Fruit fly (Drosophila melanogaster) whole organism, pupa: ENCODE measurements around the gene CycY.

Experiments
- CG10348 ChIP-seq: fragments of 200-800 bp; sonication (Bioruptor generic); IDR thresholded peaks from 2 replicates; pipeline ENCODE4 v1.3.6; 2022; ENCODE audit warnings: missing biosample characterization, missing genetic modification characterization
- CG12605 ChIP-seq: fragments of 200-800 bp; sonication (Bioruptor generic); IDR thresholded peaks from 2 replicates; pipeline ENCODE4 v1.3.6; 2022; ENCODE audit warnings: missing biosample characterization, missing genetic modification characterization
- CG13204 ChIP-seq: fragments of 200-800 bp; sonication (Bioruptor generic); optimal IDR thresholded peaks from 2 replicates; lab custom pipeline; 2018; ENCODE audit warnings: missing biosample characterization, mild to moderate bottlenecking, missing genetic modification characterization, moderate library complexity
- CG14655 ChIP-seq: fragments of 200-800 bp; sonication (Bioruptor generic); optimal IDR thresholded peaks from 3 replicates; lab custom pipeline; 2017; ENCODE audit warnings: mild to moderate bottlenecking, missing biosample characterization, missing genetic modification reagents, missing genetic modification characterization
- CG17806 ChIP-seq: fragments of 200-800 bp; sonication (Bioruptor generic); optimal IDR thresholded peaks from 2 replicates; lab custom pipeline; 2018; ENCODE audit warnings: missing biosample characterization, mild to moderate bottlenecking, missing genetic modification characterization, moderate library complexity
- CG32121 ChIP-seq: fragments of 200-800 bp; sonication (Bioruptor generic); IDR thresholded peaks from 2 replicates; pipeline ENCODE4 v1.3.6; 2022; ENCODE audit warnings: missing biosample characterization, missing genetic modification characterization
- CG34367 ChIP-seq: fragments of 200-800 bp; sonication (Bioruptor generic); optimal IDR thresholded peaks from 2 replicates; lab custom pipeline; 2018; ENCODE audit warnings: missing biosample characterization, mild to moderate bottlenecking, missing genetic modification characterization
- CG8301 ChIP-seq: fragments of 200-800 bp; sonication (Bioruptor generic); optimal IDR thresholded peaks from 2 replicates; lab custom pipeline; 2018; ENCODE audit warnings: missing biosample characterization, mild to moderate bottlenecking, missing genetic modification characterization
- EcR ChIP-seq: fragments of 200-800 bp; sonication (Bioruptor generic); optimal IDR thresholded peaks from 3 replicates; lab custom pipeline; 2019; ENCODE audit warnings: missing biosample characterization, missing genetic modification characterization, mild to moderate bottlenecking, moderate library complexity, missing genetic modification reagents
- Ets98B ChIP-seq: fragments of 200-800 bp; sonication (Bioruptor generic); IDR thresholded peaks from 2 replicates; pipeline ENCODE4 v1.3.6; 2022; ENCODE audit warnings: missing biosample characterization, missing genetic modification characterization
- Pif1A ChIP-seq: fragments of 200-800 bp; sonication (Bioruptor generic); optimal IDR thresholded peaks from 3 replicates; lab custom pipeline; 2016; ENCODE audit warnings: missing biosample characterization, missing genetic modification characterization
- Snoo ChIP-seq: fragments of 200-800 bp; sonication (Bioruptor generic); optimal IDR thresholded peaks from 3 replicates; lab custom pipeline; 2017; ENCODE audit warnings: missing biosample characterization, mild to moderate bottlenecking, missing genetic modification characterization, inconsistent platforms

- TF ChIP-seq CG34367 (no peak), Snoo (tag; lab: Kevin White, UChicago) (no peak), CG17806 (tag; lab: Kevin White, UChicago) (no peak), CG10348 (GFP tag; lab: Robert Waterston, UW) (no peak), CG8301 (tag; lab: Kevin White, UChicago) (no peak), Pif1A (GFP tag; lab: Kevin White, UChicago) (no peak), CG12605 (peak; percentile 47; the same call in 1 of the 2 replicates), Ets98B (GFP tag; lab: Robert Waterston, UW) (no peak), CG13204 (no peak), CG14655 (GFP tag; lab: Kevin White, UChicago) (no peak), EcR (GFP tag; lab: Kevin White, UChicago) (peak; percentile 24), CG32121 (no peak)
Measured at dm6 chr2L:11806022-11806700, 7.4 kb downstream of the CycY start.
